Worm (Caenorhabditis elegans): Measurements from ENCODE around the gene F58F12.3.

ce11 chrII:6419163-6419562 is 28.1 kb upstream of the F58F12.3 start:
- no peak for TF ChIP-seq flt-1 (GFP tag; IDR thresholded peaks at IDR 0.05)
- no peak for TF ChIP-seq scrt-1 (GFP tag; IDR thresholded peaks at IDR 0.05)
- TF ChIP-seq sea-1 (GFP tag; conservative IDR thresholded peaks at IDR 0.05) = no peak
- TF ChIP-seq ama-1 (optimal IDR thresholded peaks at IDR 0.05) = no peak
- no peak for TF ChIP-seq pes-1 (GFP tag; IDR thresholded peaks at IDR 0.05)
- TF ChIP-seq tra-4 (tag; optimal IDR thresholded peaks at IDR 0.05) = no peak
- TF ChIP-seq tbx-37 (GFP tag; conservative IDR thresholded peaks at IDR 0.05) = no peak
- TF ChIP-seq F13C5.2 (tag; optimal IDR thresholded peaks at IDR 0.05) = no peak
- no peak for TF ChIP-seq ceh-36 (tag; optimal IDR thresholded peaks at IDR 0.05)
- no peak for TF ChIP-seq hnd-1 (tag; optimal IDR thresholded peaks at IDR 0.05)
- TF ChIP-seq hmbx-1 (tag; optimal IDR thresholded peaks at IDR 0.05) = no peak
- TF ChIP-seq tbx-11 (GFP tag; IDR thresholded peaks at IDR 0.05) = no peak
- no peak for TF ChIP-seq ets-7 (tag; optimal IDR thresholded peaks at IDR 0.05)
- no peak for TF ChIP-seq B0310.2 (tag; optimal IDR thresholded peaks at IDR 0.05)

All from whole organism, early embryonic.